Worm (Caenorhabditis elegans): Measurements from ENCODE around the gene nonu-1.

The nonu-1 gene

DNA sequence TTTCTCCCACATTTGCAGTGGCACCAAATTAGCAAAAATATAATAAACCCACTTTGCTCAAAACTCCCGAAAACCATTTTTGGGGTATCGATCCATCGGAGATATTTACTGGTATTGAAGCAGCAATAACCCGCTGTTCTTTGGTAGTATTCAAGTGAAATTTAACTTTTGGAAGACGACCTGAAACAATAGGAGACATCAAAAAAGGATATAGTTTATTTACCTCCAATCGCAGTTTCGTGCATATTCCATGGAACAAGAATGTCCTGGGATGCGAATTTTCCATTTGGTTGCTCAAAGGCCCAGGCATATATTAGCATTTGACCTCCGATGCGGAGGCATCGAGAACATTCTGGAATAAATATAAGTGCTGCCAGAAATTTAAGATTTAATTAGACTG is 23.7 kb upstream of the nonu-1 start:
- TF ChIP-seq odd-2 (tag; optimal IDR thresholded peaks at IDR 0.05) (no peak), nhr-11 (tag; optimal IDR thresholded peaks at IDR 0.05) (no peak), mec-3 (tag; optimal IDR thresholded peaks at IDR 0.05; ENCODE audit: borderline replicate concordance) (no peak), pat-9 (tag; optimal IDR thresholded peaks at IDR 0.05) (no peak), ceh-2 (tag; optimal IDR thresholded peaks at IDR 0.05) (no peak), ceh-45 (GFP tag; IDR thresholded peaks at IDR 0.05) (no peak), ztf-16 (tag; optimal IDR thresholded peaks at IDR 0.05) (no peak), ceh-31 (tag; optimal IDR thresholded peaks at IDR 0.05) (no peak), ceh-6 (GFP tag; optimal IDR thresholded peaks at IDR 0.05) (no peak), elt-4 (tag; optimal IDR thresholded peaks at IDR 0.05) (no peak), tbx-2 (tag; optimal IDR thresholded peaks at IDR 0.05) (no peak), F13H6.1 (tag; optimal IDR thresholded peaks at IDR 0.05) (no peak), unc-86 (tag; optimal IDR thresholded peaks at IDR 0.05) (no peak), ceh-14 (tag; optimal IDR thresholded peaks at IDR 0.05) (no peak), hlh-15 (tag; optimal IDR thresholded peaks at IDR 0.05) (no peak), ama-1 (optimal IDR thresholded peaks at IDR 0.05) (no peak), pha-4 (tag; optimal IDR thresholded peaks at IDR 0.05) (no peak), zip-5 (tag; optimal IDR thresholded peaks at IDR 0.05) (no peak)

DNA sequence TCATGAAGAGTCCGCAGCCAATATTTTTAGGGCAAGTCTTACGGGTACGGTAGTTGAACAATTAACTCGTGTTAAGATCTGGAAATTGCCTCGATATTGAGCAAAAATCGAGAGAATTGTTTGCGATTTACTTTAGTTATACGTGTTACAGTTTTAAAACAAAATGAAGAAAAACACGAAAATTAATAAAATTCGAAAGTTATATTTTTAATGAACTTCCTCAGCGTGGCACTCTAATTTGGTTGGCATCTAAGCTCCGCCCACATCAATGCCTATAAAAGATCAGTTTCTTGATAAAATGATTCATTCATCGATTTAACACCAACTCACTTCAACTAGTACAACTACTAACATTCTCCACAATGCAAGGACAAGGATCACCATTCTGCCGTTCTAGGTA is 20.8 kb upstream of the nonu-1 start, which contains the start of gene gipc-1:
TSS of gene gipc-1 (plus strand) at position 301 of the 400 bp plus-strand sequence.
- TF ChIP-seq pax-1 (tag; optimal IDR thresholded peaks at IDR 0.05) (no peak), pag-3 (tag; optimal IDR thresholded peaks at IDR 0.05; ENCODE audit: borderline replicate concordance) (no peak), fkh-6 (tag; optimal IDR thresholded peaks at IDR 0.05) (no peak), ztf-16 (tag; optimal IDR thresholded peaks at IDR 0.05) (no peak), hlh-30 (tag; optimal IDR thresholded peaks at IDR 0.05; ENCODE audit: insufficient read depth) (no peak), F13H6.1 (tag; optimal IDR thresholded peaks at IDR 0.05) (no peak), unc-42 (tag; optimal IDR thresholded peaks at IDR 0.05) (no peak), npax-4 (tag; optimal IDR thresholded peaks at IDR 0.05) (no peak), nfya-1 (tag; optimal IDR thresholded peaks at IDR 0.05) (no peak), pat-9 (tag; optimal IDR thresholded peaks at IDR 0.05) (no peak), pqm-1 (tag; optimal IDR thresholded peaks at IDR 0.05) (no peak), ceh-2 (tag; optimal IDR thresholded peaks at IDR 0.05) (no peak), ama-1 (optimal IDR thresholded peaks at IDR 0.05) (no peak), lim-6 (tag; optimal IDR thresholded peaks at IDR 0.05) (no peak), ceh-14 (tag; optimal IDR thresholded peaks at IDR 0.05) (no peak), ceh-22 (tag; optimal IDR thresholded peaks at IDR 0.05) (no peak), Y22D7AL.16 (tag; optimal IDR thresholded peaks at IDR 0.05) (no peak), pha-4 (tag; optimal IDR thresholded peaks at IDR 0.05) (no peak), T23F11.4 (GFP tag; optimal IDR thresholded peaks at IDR 0.05) (no peak)

DNA sequence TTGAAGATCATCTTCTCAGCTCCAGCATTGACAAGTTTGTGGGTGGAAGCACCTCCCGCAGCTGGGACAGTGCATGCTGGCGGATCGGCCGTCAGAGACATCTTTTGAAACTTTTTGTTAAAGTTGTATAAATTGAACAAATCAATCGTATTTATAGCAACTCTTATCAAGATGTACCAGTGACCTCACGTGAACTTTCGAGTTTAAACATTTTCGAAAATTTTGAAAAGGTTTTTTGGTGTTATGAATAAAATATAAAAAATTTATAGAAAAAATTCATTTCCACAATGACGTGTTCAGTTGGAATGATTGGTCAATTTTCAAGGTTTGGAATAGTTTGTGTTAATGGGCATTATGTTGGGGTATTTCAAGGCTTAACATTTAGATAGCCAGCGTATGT is 18.9 kb upstream of the nonu-1 start, which contains the start of the genes msd-4 and C35D10.3:
TSS of gene msd-4 (minus strand) at position 101 of the 400 bp plus-strand sequence.
TSS of gene C35D10.3 (plus strand) at position 279 of the 400 bp plus-strand sequence.
- TF ChIP-seq C38D4.7 (GFP tag; optimal IDR thresholded peaks at IDR 0.05) (no peak), che-1 (tag; optimal IDR thresholded peaks at IDR 0.05) (no peak), fax-1 (tag; optimal IDR thresholded peaks at IDR 0.05) (no peak), ceh-24 (tag; optimal IDR thresholded peaks at IDR 0.05) (no peak), T23F11.4 (GFP tag; optimal IDR thresholded peaks at IDR 0.05) (no peak), ceh-6 (GFP tag; optimal IDR thresholded peaks at IDR 0.05) (no peak), hlh-15 (tag; optimal IDR thresholded peaks at IDR 0.05) (no peak), unc-55 (GFP tag; optimal IDR thresholded peaks at IDR 0.05) (no peak), ceh-9 (tag; optimal IDR thresholded peaks at IDR 0.05) (no peak), ceh-34 (tag; optimal IDR thresholded peaks at IDR 0.05) (no peak), nhr-11 (tag; optimal IDR thresholded peaks at IDR 0.05) (no peak), ahr-1 (tag; optimal IDR thresholded peaks at IDR 0.05) (no peak)

DNA sequence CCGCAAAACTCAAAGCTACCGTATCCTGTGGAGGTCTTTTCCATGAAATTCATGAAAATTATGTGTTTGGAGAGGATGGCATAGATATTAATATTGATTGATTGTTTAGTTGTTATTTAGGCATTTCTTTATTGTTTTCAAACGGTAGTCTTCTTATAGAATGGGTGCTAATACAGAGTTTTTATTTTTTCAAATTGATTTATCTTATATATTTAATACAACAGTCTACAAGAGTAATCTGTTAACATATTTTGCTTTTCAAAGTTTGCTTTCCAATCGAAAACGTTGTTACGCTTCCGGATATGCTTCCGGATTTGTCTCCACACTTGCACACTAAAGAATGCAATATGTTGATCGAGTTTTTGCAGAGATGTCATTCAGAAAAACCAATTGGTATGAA is 17.1 kb upstream of the nonu-1 start, which contains the start of gene C35D10.17:
TSS of gene C35D10.17 (plus strand) at position 301 of the 400 bp plus-strand sequence.
- no peak for TF ChIP-seq che-1 (tag; optimal IDR thresholded peaks at IDR 0.05)
- no peak for TF ChIP-seq lin-11 (tag; optimal IDR thresholded peaks at IDR 0.05)
- no peak for TF ChIP-seq ztf-16 (tag; optimal IDR thresholded peaks at IDR 0.05)
- no peak for TF ChIP-seq ceh-30 (tag; optimal IDR thresholded peaks at IDR 0.05)
- TF ChIP-seq ceh-19 (GFP tag; optimal IDR thresholded peaks at IDR 0.05): no peak
- TF ChIP-seq lim-6 (tag; optimal IDR thresholded peaks at IDR 0.05): no peak
- TF ChIP-seq ceh-18 (tag; optimal IDR thresholded peaks at IDR 0.05): no peak
- TF ChIP-seq sdc-2 (tag; optimal IDR thresholded peaks at IDR 0.05): no peak
- no peak for TF ChIP-seq odd-2 (tag; optimal IDR thresholded peaks at IDR 0.05)
- TF ChIP-seq C08G9.2 (tag; optimal IDR thresholded peaks at IDR 0.05): no peak
- TF ChIP-seq elt-2 (tag; optimal IDR thresholded peaks at IDR 0.05): no peak
- TF ChIP-seq pax-1 (tag; optimal IDR thresholded peaks at IDR 0.05): no peak
- no peak for TF ChIP-seq tbx-2 (tag; optimal IDR thresholded peaks at IDR 0.05)
